Fruit fly (Drosophila melanogaster): ENCODE data around the gene Smox.

Gene Smox

dm6 chrX:8100026-8100825, 41.9 kb downstream of the Smox start:
- TF ChIP-seq CTCF (optimal IDR thresholded peaks at IDR 0.05) (no peak), CG8478 (optimal IDR thresholded peaks at IDR 0.05) (no peak)

dm6 chrX:8093722-8094177, 48.3 kb downstream of the Smox start, which contains the start of gene UbcE2H:
UbcE2H (minus strand) TSS chrX:8094064.
- no peak for TF ChIP-seq CG8478 (optimal IDR thresholded peaks at IDR 0.05)
- TF ChIP-seq CTCF (optimal IDR thresholded peaks at IDR 0.05): peak in 1 of 2 experiments; percentile 50

- TF ChIP-seq CTCF (optimal IDR thresholded peaks at IDR 0.05) (no peak), CG8478 (optimal IDR thresholded peaks at IDR 0.05) (no peak)
Measured at dm6 chrX:8092893-8093721, 49.0 kb downstream of the Smox start.

DNA sequence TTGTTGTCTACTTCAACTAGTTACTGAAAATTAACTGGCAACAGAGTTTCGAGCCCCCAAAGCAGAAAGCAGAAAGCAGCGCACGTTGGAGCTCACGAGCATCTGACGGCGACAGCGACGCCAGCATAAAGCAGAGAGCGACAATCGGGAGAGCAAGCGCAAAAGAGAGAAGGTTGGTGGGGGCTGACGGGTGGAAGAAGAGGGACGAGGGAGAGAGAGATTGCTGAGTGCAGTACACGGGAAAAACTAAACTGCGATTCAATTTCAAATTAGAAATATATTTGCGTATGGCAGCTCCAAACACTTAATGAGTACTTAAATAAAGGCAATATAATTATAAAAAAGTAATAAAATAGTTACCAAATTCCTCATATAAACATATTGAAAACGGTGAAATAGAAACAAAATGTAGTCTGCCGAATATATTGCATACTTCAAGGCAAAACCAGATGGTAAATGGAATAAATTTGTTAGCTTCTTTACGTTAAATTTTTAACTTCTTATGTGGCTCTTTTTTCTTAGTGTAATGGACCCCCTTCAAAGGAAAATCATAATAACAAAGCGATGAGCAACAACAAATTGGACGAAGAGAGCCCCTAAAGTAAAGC, 49.9 kb downstream of the Smox start:
- no peak for TF ChIP-seq CG8478 (optimal IDR thresholded peaks at IDR 0.05)
- TF ChIP-seq CTCF (optimal IDR thresholded peaks at IDR 0.05): no peak

DNA sequence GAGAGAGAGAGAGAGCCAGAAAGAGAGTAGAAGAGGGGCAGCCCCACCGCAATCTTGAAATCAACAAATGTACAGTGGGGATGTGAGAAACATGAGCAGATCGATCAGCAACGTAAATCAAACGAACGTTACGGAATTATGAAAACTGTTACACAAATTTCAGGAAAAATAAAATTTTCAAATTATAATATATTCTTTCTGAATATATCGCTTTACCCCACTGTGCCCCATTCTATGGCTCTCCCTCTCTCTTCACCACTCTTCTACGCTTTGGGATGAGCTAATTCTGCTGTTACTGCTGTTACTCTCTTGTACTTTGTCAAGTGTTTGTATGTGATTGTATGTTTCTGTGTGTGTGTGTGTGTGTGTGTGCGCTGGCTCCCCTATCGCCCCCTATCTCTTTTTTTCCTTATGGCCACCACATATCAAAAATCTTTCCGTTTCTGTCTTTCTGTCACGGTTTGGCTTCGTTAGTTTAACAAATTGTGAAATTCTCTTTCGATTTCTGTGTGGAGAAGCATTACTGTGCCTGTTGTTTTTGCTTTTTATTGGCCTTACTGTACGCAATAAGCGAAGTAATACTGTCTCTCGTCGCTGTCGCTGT, 51.0 kb downstream of the Smox start:
- TF ChIP-seq CG8478 (optimal IDR thresholded peaks at IDR 0.05): no peak

DNA sequence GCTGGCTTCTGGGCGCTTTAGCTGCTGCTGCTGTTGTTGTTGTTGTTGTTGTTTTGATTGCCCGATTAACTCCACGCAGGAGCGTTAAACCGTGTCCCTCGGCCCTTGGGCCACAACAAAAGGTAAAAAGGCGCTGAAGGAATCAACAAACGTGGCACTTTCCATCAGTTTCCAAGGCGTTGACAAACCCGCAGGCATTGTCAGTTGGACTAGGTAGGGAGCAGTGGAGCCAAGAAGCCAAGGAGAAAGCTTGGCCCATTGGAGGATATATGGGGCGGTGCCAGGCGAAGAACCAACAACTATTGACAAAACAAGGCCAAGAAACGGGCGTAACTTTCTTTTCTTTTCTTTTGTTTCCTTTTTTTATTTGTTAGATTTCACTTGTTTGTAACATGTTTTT, 55.0 kb downstream of the Smox start, which contains the start of gene CG2256:
Gene CG2256, minus strand, starts transcription at position 101 of the 400 bp plus-strand sequence.
- TF ChIP-seq CG8478 (optimal IDR thresholded peaks at IDR 0.05): no peak
- no peak for TF ChIP-seq CTCF (optimal IDR thresholded peaks at IDR 0.05)
